Fruit fly (Drosophila melanogaster): Measurements from ENCODE around the gene CG32365.

The CG32365 gene

dm6 chr3L:7869715-7870387 lies 1.0 kb downstream of the CG32365 start (continued):
- peak; percentile 34; the same call in 1 of the 3 replicates for TF ChIP-seq CG11456 (GFP tag; IDR thresholded peaks at IDR 0.05)
- TF ChIP-seq h (optimal IDR thresholded peaks at IDR 0.05): no peak
- no peak for TF ChIP-seq Med (GFP tag)
- TF ChIP-seq Eip74EF (GFP tag; optimal IDR thresholded peaks at IDR 0.05): peak in 1 of 2 experiments; percentile 18
- peak; percentile 71 for TF ChIP-seq CG7556 (GFP tag; optimal IDR thresholded peaks at IDR 0.05)
- no peak for TF ChIP-seq Dp (GFP tag; optimal IDR thresholded peaks at IDR 0.05)
- TF ChIP-seq abd-A (tag; optimal IDR thresholded peaks at IDR 0.05): no peak
- TF ChIP-seq CG9437 (GFP tag; optimal IDR thresholded peaks at IDR 0.05): peak; percentile 44
- peak; percentile 14 for TF ChIP-seq Nf-YC (tag; optimal IDR thresholded peaks at IDR 0.05)
- peak; percentile 70; the same call in 1 of the 3 replicates for TF ChIP-seq ci (GFP tag; IDR thresholded peaks at IDR 0.05)
- no peak for TF ChIP-seq fd64A (GFP tag; optimal IDR thresholded peaks at IDR 0.05)
- TF ChIP-seq lmd (GFP tag; IDR thresholded peaks at IDR 0.05): peak; percentile 56
- no peak for TF ChIP-seq CG8281 (tag; optimal IDR thresholded peaks at IDR 0.05)
- no peak for TF ChIP-seq mam (GFP tag; optimal IDR thresholded peaks at IDR 0.05)
- no peak for TF ChIP-seq MTF-1 (GFP tag; optimal IDR thresholded peaks at IDR 0.05; ENCODE audit: borderline replicate concordance)
- peak; percentile 17 for TF ChIP-seq CG18619 (GFP tag; optimal IDR thresholded peaks at IDR 0.05)
- no peak for TF ChIP-seq Asciz (GFP tag; optimal IDR thresholded peaks at IDR 0.05)
- TF ChIP-seq row (GFP tag; IDR thresholded peaks at IDR 0.05): peak; percentile 63
- TF ChIP-seq Sry-β (GFP tag; optimal IDR thresholded peaks at IDR 0.05): no peak
- no peak for TF ChIP-seq Bteb2 (GFP tag; optimal IDR thresholded peaks at IDR 0.05)
- TF ChIP-seq CG16863 (GFP tag; optimal IDR thresholded peaks at IDR 0.05): no peak
- TF ChIP-seq CG8924 (tag; optimal IDR thresholded peaks at IDR 0.05): peak; percentile 48
- TF ChIP-seq HLH3B (GFP tag; IDR thresholded peaks at IDR 0.05): peak; percentile 19; the same call in 1 of the 2 replicates
- TF ChIP-seq CG17361 (GFP tag; IDR thresholded peaks at IDR 0.05): peak; percentile 73; the same call in 2 of the 3 replicates
- TF ChIP-seq CG3995 (GFP tag; optimal IDR thresholded peaks at IDR 0.05): no peak
- TF ChIP-seq CG6791 (GFP tag; IDR thresholded peaks at IDR 0.05; ENCODE audit: partially characterized antibody): no peak
- TF ChIP-seq dmrt99B (tag; optimal IDR thresholded peaks at IDR 0.05): peak; percentile 65
- no peak for TF ChIP-seq CG1603 (tag; optimal IDR thresholded peaks at IDR 0.05)
- no peak for TF ChIP-seq CkIIα-i1 (GFP tag; IDR thresholded peaks at IDR 0.05)
- TF ChIP-seq Ets65A (GFP tag): no peak
- TF ChIP-seq CG9876 (GFP tag; optimal IDR thresholded peaks at IDR 0.05): no peak
- 0 out of 2 replicates have a peak, but pooled peaks have one; percentile 20 for TF ChIP-seq CG14014 (GFP tag; IDR thresholded peaks at IDR 0.05)
- TF ChIP-seq wor (GFP tag; IDR thresholded peaks at IDR 0.05): peak; percentile 41; the same call in 1 of the 2 replicates
- peak; percentile 21 for TF ChIP-seq D19A (tag; optimal IDR thresholded peaks at IDR 0.05)
- TF ChIP-seq CG2678 (tag; optimal IDR thresholded peaks at IDR 0.05): peak; percentile 68
- peak; percentile 28 for TF ChIP-seq CG13775 (GFP tag; optimal IDR thresholded peaks at IDR 0.05)
- no peak for TF ChIP-seq Doc3 (GFP tag; IDR thresholded peaks at IDR 0.05; ENCODE audit: partially characterized antibody)
- peak; percentile 57 for TF ChIP-seq CG7839 (tag; optimal IDR thresholded peaks at IDR 0.05)
- peak; percentile 60 for TF ChIP-seq crol (GFP tag; IDR thresholded peaks at IDR 0.05)
- no peak for TF ChIP-seq pnt (GFP tag; optimal IDR thresholded peaks at IDR 0.05)
- no peak for TF ChIP-seq Nf-YA (GFP tag; IDR thresholded peaks at IDR 0.05)
- TF ChIP-seq Antp (GFP tag; optimal IDR thresholded peaks at IDR 0.05): no peak
- no peak for TF ChIP-seq CG8944 (GFP tag; optimal IDR thresholded peaks at IDR 0.05)
- TF ChIP-seq Xbp1 (GFP tag; optimal IDR thresholded peaks at IDR 0.05): peak; percentile 25
- no peak for TF ChIP-seq pfk (GFP tag; optimal IDR thresholded peaks at IDR 0.05)
- TF ChIP-seq phol (tag; optimal IDR thresholded peaks at IDR 0.05): peak; percentile 52
- peak; percentile 57 for TF ChIP-seq tgo (GFP tag; IDR thresholded peaks at IDR 0.05)
- peak; percentile 29 for TF ChIP-seq ewg (GFP tag; optimal IDR thresholded peaks at IDR 0.05)
- peak; percentile 11; the same call in 1 of the 2 replicates for TF ChIP-seq CG10366 (GFP tag; IDR thresholded peaks at IDR 0.05)
- peak; percentile 8 for TF ChIP-seq CG9817 (tag; optimal IDR thresholded peaks at IDR 0.05)

Data from whole organism, embryonic.